Worm (Caenorhabditis elegans) whole organism, L4/young adult: ENCODE data around the gene clec-225.

Experiments used
- W03F9.2 ChIP-seq: fragments of 150-350 bp; optimal IDR thresholded peaks from 2 replicates; lab custom pipeline; 2014; ENCODE audit warnings: missing biosample characterization, missing genetic modification characterization
- dao-5 ChIP-seq: sonication (generic microtip); optimal IDR thresholded peaks from 2 replicates; lab custom pipeline; 2016; ENCODE audit warnings: missing genotype, missing genetic modification characterization, moderate library complexity, missing compliant biosample characterization

DNA sequence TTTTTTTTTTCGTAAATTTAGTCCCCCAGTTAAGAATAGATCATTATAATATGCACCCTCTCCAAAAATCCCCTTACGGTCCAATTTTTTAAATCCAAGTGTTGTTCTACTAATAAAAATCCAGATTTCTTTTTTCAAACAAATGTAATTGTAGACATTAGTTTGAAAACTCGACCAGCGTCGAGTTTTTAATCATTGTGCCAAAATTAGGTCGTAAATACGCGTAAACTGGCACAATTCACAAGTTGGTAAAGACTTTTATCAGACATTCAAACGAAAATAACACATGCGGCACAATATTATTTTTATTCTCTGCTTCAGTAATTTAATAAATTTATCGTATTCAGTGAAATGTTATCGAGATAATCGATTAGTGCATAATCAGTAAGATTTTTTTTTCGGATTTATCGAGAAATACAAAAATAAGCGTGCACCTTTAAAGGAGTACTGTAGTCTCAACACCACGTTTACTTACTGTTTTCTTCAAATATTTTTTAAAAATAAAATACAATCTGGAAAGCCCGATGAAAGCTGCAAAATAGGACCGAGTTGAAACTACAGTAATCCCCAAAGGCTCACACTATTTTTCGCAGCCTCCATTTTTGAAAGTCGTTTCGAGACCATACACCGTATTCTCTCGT is 44.4 kb downstream of the clec-225 start, which contains the start of gene C34B4.4:
- TF ChIP-seq W03F9.2 (tag; lab: Kevin White, UChicago) (no peak), dao-5 (tag; lab: Kevin White, UChicago) (no peak)
